Worm (Caenorhabditis elegans): Measurements from ENCODE around the gene svh-1.

The svh-1 gene

DNA sequence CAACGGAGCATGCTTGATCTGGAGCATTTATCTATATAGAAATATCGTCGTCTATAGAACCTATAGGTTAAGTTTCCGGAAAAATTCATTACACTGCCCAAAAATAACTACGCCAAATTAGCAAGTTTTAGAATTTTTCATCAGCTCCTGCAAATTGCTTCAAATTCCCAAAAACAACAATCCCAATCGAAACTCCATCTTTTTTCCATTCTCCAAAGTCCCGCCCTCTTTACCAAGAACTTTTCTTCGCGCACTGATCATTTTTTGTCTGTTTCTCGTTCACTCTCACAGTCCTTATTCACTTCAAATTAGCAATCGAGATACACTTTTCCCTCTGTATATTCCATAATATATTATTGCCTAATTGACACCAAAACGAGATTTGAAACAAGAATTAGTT is at the start of gene svh-1:
Gene svh-1 (plus strand): TSS at position 301 of the 400 bp plus-strand sequence.
- no peak for TF ChIP-seq flt-1 (GFP tag; IDR thresholded peaks at IDR 0.05)
- no peak for TF ChIP-seq ama-1 (optimal IDR thresholded peaks at IDR 0.05)
- no peak for TF ChIP-seq tbx-11 (GFP tag; IDR thresholded peaks at IDR 0.05)
- TF ChIP-seq ceh-13 (GFP tag; optimal IDR thresholded peaks at IDR 0.05): no peak
- TF ChIP-seq tbx-37 (GFP tag; conservative IDR thresholded peaks at IDR 0.05): no peak
- no peak for TF ChIP-seq F13C5.2 (tag; optimal IDR thresholded peaks at IDR 0.05)
- no peak for TF ChIP-seq aly-1 (tag; optimal IDR thresholded peaks at IDR 0.05)

- TF ChIP-seq ceh-13 (GFP tag; optimal IDR thresholded peaks at IDR 0.05) (no peak), tra-4 (tag; optimal IDR thresholded peaks at IDR 0.05) (no peak), sea-1 (GFP tag; conservative IDR thresholded peaks at IDR 0.05) (no peak), hmg-4 (GFP tag; optimal IDR thresholded peaks at IDR 0.05) (no peak), hnd-1 (tag; optimal IDR thresholded peaks at IDR 0.05) (no peak), ets-7 (tag; optimal IDR thresholded peaks at IDR 0.05) (no peak), hmbx-1 (tag; optimal IDR thresholded peaks at IDR 0.05) (no peak), aly-1 (tag; optimal IDR thresholded peaks at IDR 0.05) (no peak)
These were observed 49.3 kb upstream of the svh-1 start, which contains the start of gene B0218.5 for ce11 chrIV:8157161-8157560. B0218.5 (minus strand) TSS chrIV:8157261.

ce11 chrIV:8159087-8159486 is 47.3 kb upstream of the svh-1 start, which contains the start of gene faah-1:
faah-1 (plus strand) TSS chrIV:8159387.
- TF ChIP-seq aly-1 (tag; optimal IDR thresholded peaks at IDR 0.05): no peak
- no peak for TF ChIP-seq pes-1 (GFP tag; IDR thresholded peaks at IDR 0.05)
- no peak for TF ChIP-seq ceh-36 (tag; optimal IDR thresholded peaks at IDR 0.05)
- no peak for TF ChIP-seq hnd-1 (tag; optimal IDR thresholded peaks at IDR 0.05)
- TF ChIP-seq ama-1 (optimal IDR thresholded peaks at IDR 0.05): no peak
- no peak for TF ChIP-seq ets-7 (tag; optimal IDR thresholded peaks at IDR 0.05)
- TF ChIP-seq B0310.2 (tag; optimal IDR thresholded peaks at IDR 0.05): no peak
- TF ChIP-seq hmg-4 (GFP tag; optimal IDR thresholded peaks at IDR 0.05): no peak
- TF ChIP-seq ceh-13 (GFP tag; optimal IDR thresholded peaks at IDR 0.05): no peak
- TF ChIP-seq scrt-1 (GFP tag; IDR thresholded peaks at IDR 0.05): no peak

- no peak for TF ChIP-seq ets-7 (tag; optimal IDR thresholded peaks at IDR 0.05)
- TF ChIP-seq scrt-1 (GFP tag; IDR thresholded peaks at IDR 0.05): no peak
- no peak for TF ChIP-seq hmbx-1 (tag; optimal IDR thresholded peaks at IDR 0.05)
- no peak for TF ChIP-seq ama-1 (optimal IDR thresholded peaks at IDR 0.05)
- no peak for TF ChIP-seq flt-1 (GFP tag; IDR thresholded peaks at IDR 0.05)
- TF ChIP-seq tra-4 (tag; optimal IDR thresholded peaks at IDR 0.05): no peak
- no peak for TF ChIP-seq aly-1 (tag; optimal IDR thresholded peaks at IDR 0.05)
- TF ChIP-seq ceh-36 (tag; optimal IDR thresholded peaks at IDR 0.05): no peak
- no peak for TF ChIP-seq hnd-1 (tag; optimal IDR thresholded peaks at IDR 0.05)
- TF ChIP-seq sea-1 (GFP tag; conservative IDR thresholded peaks at IDR 0.05): no peak
- no peak for TF ChIP-seq ceh-13 (GFP tag; optimal IDR thresholded peaks at IDR 0.05)
- no peak for TF ChIP-seq pes-1 (GFP tag; IDR thresholded peaks at IDR 0.05)
- TF ChIP-seq tbx-37 (GFP tag; conservative IDR thresholded peaks at IDR 0.05): no peak
- TF ChIP-seq B0310.2 (tag; optimal IDR thresholded peaks at IDR 0.05): no peak
- no peak for TF ChIP-seq F13C5.2 (tag; optimal IDR thresholded peaks at IDR 0.05)
- no peak for TF ChIP-seq tbx-11 (GFP tag; IDR thresholded peaks at IDR 0.05)
- TF ChIP-seq hmg-4 (GFP tag; optimal IDR thresholded peaks at IDR 0.05): no peak
These were observed 46.4 kb upstream of the svh-1 start for ce11 chrIV:8159995-8160394.

DNA sequence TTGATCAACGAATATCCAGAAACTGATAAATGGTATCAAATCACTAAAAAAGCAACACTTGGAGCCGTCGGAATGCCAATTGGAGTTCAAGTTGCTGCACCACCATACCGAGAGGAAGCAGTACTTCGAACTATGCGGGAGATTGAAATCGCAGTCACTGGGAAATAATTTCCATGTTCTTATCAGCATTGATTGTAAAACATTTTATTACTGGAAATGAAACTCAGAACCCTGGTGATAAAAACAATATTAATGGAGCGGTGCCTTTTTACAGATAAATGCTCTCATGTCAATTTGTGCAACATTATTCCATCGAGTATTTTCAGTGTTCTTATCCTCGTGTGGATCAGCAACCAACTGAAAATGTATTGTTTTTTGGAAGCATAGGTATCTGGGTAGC is 44.6 kb upstream of the svh-1 start:
- TF ChIP-seq ceh-13 (GFP tag; optimal IDR thresholded peaks at IDR 0.05): no peak
- no peak for TF ChIP-seq B0310.2 (tag; optimal IDR thresholded peaks at IDR 0.05)
- TF ChIP-seq ama-1 (optimal IDR thresholded peaks at IDR 0.05): no peak
- no peak for TF ChIP-seq pes-1 (GFP tag; IDR thresholded peaks at IDR 0.05)
- no peak for TF ChIP-seq tbx-11 (GFP tag; IDR thresholded peaks at IDR 0.05)
- no peak for TF ChIP-seq hmg-4 (GFP tag; optimal IDR thresholded peaks at IDR 0.05)
- TF ChIP-seq tra-4 (tag; optimal IDR thresholded peaks at IDR 0.05): no peak
- TF ChIP-seq aly-1 (tag; optimal IDR thresholded peaks at IDR 0.05): no peak
- no peak for TF ChIP-seq scrt-1 (GFP tag; IDR thresholded peaks at IDR 0.05)
- no peak for TF ChIP-seq hmbx-1 (tag; optimal IDR thresholded peaks at IDR 0.05)
- no peak for TF ChIP-seq sea-1 (GFP tag; conservative IDR thresholded peaks at IDR 0.05)
- TF ChIP-seq hnd-1 (tag; optimal IDR thresholded peaks at IDR 0.05): no peak
- no peak for TF ChIP-seq F13C5.2 (tag; optimal IDR thresholded peaks at IDR 0.05)

DNA sequence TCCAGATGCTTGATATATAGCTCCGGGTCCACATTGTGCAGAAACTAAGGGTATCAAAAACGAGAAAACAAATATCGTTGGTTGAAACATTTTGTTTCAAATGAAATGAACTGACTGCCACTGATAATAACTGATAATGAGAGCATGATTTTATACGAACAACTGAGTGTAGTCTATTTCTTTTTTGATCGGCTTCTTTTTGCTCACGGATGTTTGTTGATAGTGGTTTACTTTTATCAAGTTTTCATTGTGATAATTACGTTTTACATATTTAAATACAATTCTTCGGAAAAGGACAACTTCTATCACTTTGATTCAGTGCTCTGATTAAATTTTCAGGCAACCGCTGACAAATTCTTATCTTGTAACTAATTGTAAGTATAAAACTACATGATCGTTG is 42.7 kb upstream of the svh-1 start, which contains the start of gene clec-51:
Gene clec-51 (minus strand): TSS at position 114 of the 400 bp plus-strand sequence.
- TF ChIP-seq aly-1 (tag; optimal IDR thresholded peaks at IDR 0.05): no peak
- no peak for TF ChIP-seq ama-1 (optimal IDR thresholded peaks at IDR 0.05)
- TF ChIP-seq ets-7 (tag; optimal IDR thresholded peaks at IDR 0.05): no peak
- no peak for TF ChIP-seq tbx-37 (GFP tag; conservative IDR thresholded peaks at IDR 0.05)
- no peak for TF ChIP-seq tra-4 (tag; optimal IDR thresholded peaks at IDR 0.05)
- TF ChIP-seq sea-1 (GFP tag; conservative IDR thresholded peaks at IDR 0.05): no peak
- TF ChIP-seq B0310.2 (tag; optimal IDR thresholded peaks at IDR 0.05): no peak
- no peak for TF ChIP-seq scrt-1 (GFP tag; IDR thresholded peaks at IDR 0.05)
- no peak for TF ChIP-seq hmg-4 (GFP tag; optimal IDR thresholded peaks at IDR 0.05)
- TF ChIP-seq ceh-13 (GFP tag; optimal IDR thresholded peaks at IDR 0.05): no peak
- no peak for TF ChIP-seq F13C5.2 (tag; optimal IDR thresholded peaks at IDR 0.05)
- no peak for TF ChIP-seq ceh-36 (tag; optimal IDR thresholded peaks at IDR 0.05)
- no peak for TF ChIP-seq pes-1 (GFP tag; IDR thresholded peaks at IDR 0.05)
- no peak for TF ChIP-seq hnd-1 (tag; optimal IDR thresholded peaks at IDR 0.05)
- TF ChIP-seq tbx-11 (GFP tag; IDR thresholded peaks at IDR 0.05): no peak
- TF ChIP-seq flt-1 (GFP tag; IDR thresholded peaks at IDR 0.05): no peak
- no peak for TF ChIP-seq hmbx-1 (tag; optimal IDR thresholded peaks at IDR 0.05)

ce11 chrIV:8164515-8164914 is 41.9 kb upstream of the svh-1 start:
- TF ChIP-seq tbx-37 (GFP tag; conservative IDR thresholded peaks at IDR 0.05) (no peak), ceh-36 (tag; optimal IDR thresholded peaks at IDR 0.05) (no peak), hmbx-1 (tag; optimal IDR thresholded peaks at IDR 0.05) (no peak), tra-4 (tag; optimal IDR thresholded peaks at IDR 0.05) (no peak), ceh-13 (GFP tag; optimal IDR thresholded peaks at IDR 0.05) (no peak), hmg-4 (GFP tag; optimal IDR thresholded peaks at IDR 0.05) (no peak), ets-7 (tag; optimal IDR thresholded peaks at IDR 0.05) (no peak), F13C5.2 (tag; optimal IDR thresholded peaks at IDR 0.05) (no peak), aly-1 (tag; optimal IDR thresholded peaks at IDR 0.05) (no peak), B0310.2 (tag; optimal IDR thresholded peaks at IDR 0.05) (no peak)
